Fruit fly (Drosophila melanogaster): ENCODE data around the gene CG42752.

Gene CG42752

dm6 chr2L:18693877-18694723 is 45.8 kb downstream of the CG42752 start (continued):
- peak; percentile 62 to 65 for TF ChIP-seq Pdp1 (GFP tag; optimal IDR thresholded peaks at IDR 0.05)
- no peak for TF ChIP-seq vnd (GFP tag; IDR thresholded peaks at IDR 0.05; ENCODE audit: partially characterized antibody)
- TF ChIP-seq bcd (GFP tag; optimal IDR thresholded peaks at IDR 0.05), result peak; percentile 39
- TF ChIP-seq CG15601 (tag; optimal IDR thresholded peaks at IDR 0.05), result no peak
- peak; percentile 2 for TF ChIP-seq CG6854 (GFP tag; optimal IDR thresholded peaks at IDR 0.05)
- peak; percentile 75 for TF ChIP-seq cwo (GFP tag; optimal IDR thresholded peaks at IDR 0.05)
- peak; percentile 49 for TF ChIP-seq Sox102F (GFP tag; optimal IDR thresholded peaks at IDR 0.05)
- TF ChIP-seq Kr (GFP tag; optimal IDR thresholded peaks at IDR 0.05), result no peak
- TF ChIP-seq Ets65A (GFP tag), result peak; percentile 89
- peak; percentile 55 for TF ChIP-seq CG12071 (GFP tag; optimal IDR thresholded peaks at IDR 0.05)
- peak; percentile 75 for TF ChIP-seq CG7987 (GFP tag; optimal IDR thresholded peaks at IDR 0.05)
- peak; percentile 16 for TF ChIP-seq Fer3 (tag; optimal IDR thresholded peaks at IDR 0.05)
- peak; percentile 79 for TF ChIP-seq lilli (GFP tag; optimal IDR thresholded peaks at IDR 0.05)
- peak; percentile 0 for TF ChIP-seq luna (GFP tag; optimal IDR thresholded peaks at IDR 0.05)
- peak; percentile 41 for TF ChIP-seq NK7.1 (GFP tag; optimal IDR thresholded peaks at IDR 0.05)
- peak; percentile 55 for TF ChIP-seq fu2 (GFP tag; optimal IDR thresholded peaks at IDR 0.05)
- peak; percentile 68 for TF ChIP-seq rib (GFP tag; IDR thresholded peaks at IDR 0.05)
- peak; percentile 97 for TF ChIP-seq ftz-f1 (GFP tag; optimal IDR thresholded peaks at IDR 0.05)
- TF ChIP-seq bsh (GFP tag; optimal IDR thresholded peaks at IDR 0.05), result peak; percentile 17 to 53
- peak; percentile 73 for TF ChIP-seq ranshi (GFP tag; IDR thresholded peaks at IDR 0.05)
- no peak for TF ChIP-seq pros (GFP tag; optimal IDR thresholded peaks at IDR 0.05)
- peak; percentile 49 for TF ChIP-seq chn (GFP tag; optimal IDR thresholded peaks at IDR 0.05)
- TF ChIP-seq Rx (GFP tag; IDR thresholded peaks at IDR 0.05), result peak; percentile 52
- no peak for TF ChIP-seq pzg (GFP tag; optimal IDR thresholded peaks at IDR 0.05)
- TF ChIP-seq Chrac-16 (GFP tag; optimal IDR thresholded peaks at IDR 0.05), result peak; percentile 67

dm6 chr2L:18689376-18689775 is 50.5 kb downstream of the CG42752 start, which contains the start of gene CG10336:
CG10336 (plus strand) TSS chr2L:18689528.
- TF ChIP-seq disco-r (GFP tag; optimal IDR thresholded peaks at IDR 0.05) (no peak), MTF-1 (GFP tag; optimal IDR thresholded peaks at IDR 0.05; ENCODE audit: borderline replicate concordance) (no peak), Hr78 (GFP tag; optimal IDR thresholded peaks at IDR 0.05) (no peak), onecut (GFP tag; IDR thresholded peaks at IDR 0.05) (no peak), gsb (GFP tag; IDR thresholded peaks at IDR 0.05) (no peak), Sox100B (GFP tag; optimal IDR thresholded peaks at IDR 0.05) (no peak), zfh2 (GFP tag; optimal IDR thresholded peaks at IDR 0.05) (no peak), CG18619 (GFP tag; optimal IDR thresholded peaks at IDR 0.05) (no peak), CG1602 (GFP tag; optimal IDR thresholded peaks at IDR 0.05) (no peak), Sin3A (optimal IDR thresholded peaks at IDR 0.05) (peak; percentile 49), CG7839 (tag; optimal IDR thresholded peaks at IDR 0.05) (no peak), CG10543 (GFP tag; optimal IDR thresholded peaks at IDR 0.05) (no peak), CG10321 (GFP tag; IDR thresholded peaks at IDR 0.05) (no peak), CG4424 (GFP tag; optimal IDR thresholded peaks at IDR 0.05) (no peak), phol (tag; optimal IDR thresholded peaks at IDR 0.05) (peak; percentile 50), CG2120 (GFP tag; optimal IDR thresholded peaks at IDR 0.05) (peak; percentile 18), CG8359 (GFP tag; optimal IDR thresholded peaks at IDR 0.05; ENCODE audit: borderline replicate concordance) (no peak), CG12236 (GFP tag; optimal IDR thresholded peaks at IDR 0.05) (no peak), CG2875 (GFP tag; optimal IDR thresholded peaks at IDR 0.05) (no peak), pzg (GFP tag; optimal IDR thresholded peaks at IDR 0.05) (peak; percentile 67), kay (GFP tag; optimal IDR thresholded peaks at IDR 0.05) (no peak), CG3995 (GFP tag; optimal IDR thresholded peaks at IDR 0.05) (no peak), CG15514 (GFP tag; optimal IDR thresholded peaks at IDR 0.05) (peak; percentile 55), CG17912 (GFP tag; optimal IDR thresholded peaks at IDR 0.05) (no peak), dmrt99B (tag; optimal IDR thresholded peaks at IDR 0.05) (no peak)

All from whole organism, embryonic.